Worm (Caenorhabditis elegans) whole organism, midembryonic: ENCODE results near the gene Y55B1AR.4.

Experiments used
- flt-1 ChIP-seq: fragments of 200-800 bp; sonication (Bioruptor generic); IDR thresholded peaks from 2 replicates; pipeline ENCODE4 v1.3.6; 2022; ENCODE audit warnings: missing genetic modification characterization, missing compliant biosample characterization
- tab-1 ChIP-seq: fragments of 200-800 bp; sonication (Bioruptor generic); IDR thresholded peaks from 2 replicates; pipeline ENCODE4 v1.3.6; 2022; ENCODE audit warnings: missing genetic modification characterization, missing compliant biosample characterization

DNA sequence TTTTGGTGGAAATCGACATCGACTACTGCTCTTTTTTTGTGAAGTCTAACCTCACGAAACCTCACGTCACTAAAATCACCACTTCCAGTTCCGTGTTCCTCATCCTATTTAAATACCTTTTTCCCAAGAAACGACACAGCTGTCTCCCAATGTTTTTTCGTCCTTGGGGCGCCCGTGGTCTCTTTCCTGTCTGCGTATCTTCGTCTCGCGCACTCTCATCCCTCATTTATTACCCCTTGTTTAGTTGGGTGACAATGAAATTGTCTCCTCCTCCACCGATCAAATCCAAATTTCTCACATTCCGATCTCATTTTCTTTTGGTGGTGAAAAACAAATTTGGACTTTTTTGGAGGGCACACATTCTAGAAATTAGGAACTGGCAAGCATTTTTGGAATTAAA is 40.5 kb downstream of the Y55B1AR.4 start:
- TF ChIP-seq flt-1 (GFP tag; lab: Robert Waterston, UW) (no peak), tab-1 (GFP tag; lab: Robert Waterston, UW) (no peak)
